Worm (Caenorhabditis elegans) whole organism, L1 larva: ENCODE measurements around the gene cyp-25A4.
"Not testable (repeated sequence)": the region's sequence is repeated elsewhere in the genome, so short reads cannot be mapped to it uniquely, and the experiment has no call there.

ENCODE experiments used
- C16A3.4 ChIP-seq: fragments of 150-350 bp; optimal IDR thresholded peaks from 2 replicates; lab custom pipeline; 2014; ENCODE audit warnings: missing biosample characterization, missing genetic modification characterization
- F16B12.6 ChIP-seq: fragments of 150-350 bp; optimal IDR thresholded peaks from 2 replicates; lab custom pipeline; 2014; ENCODE audit warnings: missing biosample characterization, missing genetic modification characterization
- ceh-8 ChIP-seq: fragments of 200-800 bp; sonication (Bioruptor generic); optimal IDR thresholded peaks from 2 replicates; lab custom pipeline; 2018; ENCODE audit warnings: mild to moderate bottlenecking, missing genetic modification characterization, moderate library complexity, missing compliant biosample characterization
- ceh-82 ChIP-seq, 3 experiments: fragments of 150-350 bp in 1 of 3; sonication (generic microtip) in 2 of 3; optimal IDR thresholded peaks; 2 replicates each; lab custom pipeline; 2014 to 2017; ENCODE audit warnings: missing biosample characterization in 3 of 3, missing genetic modification characterization in 3 of 3
- ceh-88 ChIP-seq: fragments of 200-800 bp; sonication (Bioruptor generic); IDR thresholded peaks from 2 replicates; pipeline ENCODE4 v1.3.6; 2022; ENCODE audit warnings: missing genetic modification characterization, missing compliant biosample characterization
- dpl-1 ChIP-seq, 3 experiments: fragments of 150-350 bp in 2 of 3; sonication (generic microtip) in 1 of 3; optimal IDR thresholded peaks; 2 replicates each; lab custom pipeline; 2014 to 2017; ENCODE audit warnings: missing biosample characterization in 3 of 3, missing genetic modification characterization in 3 of 3, missing genetic modification reagents in 3 of 3
- dsc-1 ChIP-seq: sonication (generic microtip); optimal IDR thresholded peaks from 2 replicates; lab custom pipeline; 2016; ENCODE audit warnings: mild to moderate bottlenecking, missing genetic modification characterization, missing compliant biosample characterization
- efl-1 ChIP-seq, 4 experiments: fragments of 150-350 bp; optimal IDR thresholded peaks in 3 of 4; peaks in 1 of 4; 1 replicate in 1 of 4; 2 replicates in 3 of 4; lab custom pipeline; 2014; ENCODE audit warnings: missing biosample characterization in 2 of 4, missing genetic modification characterization in 2 of 4, missing genetic modification reagents in 2 of 4
- egl-13 ChIP-seq: sonication (generic microtip); optimal IDR thresholded peaks from 2 replicates; lab custom pipeline; 2016; ENCODE audit warnings: missing genotype, missing genetic modification reagents, missing genetic modification characterization, missing compliant biosample characterization
- fkh-8 ChIP-seq: sonication (generic microtip); optimal IDR thresholded peaks from 2 replicates; lab custom pipeline; 2016; ENCODE audit warnings: mild to moderate bottlenecking, missing genetic modification characterization, missing compliant biosample characterization
- grh-1 ChIP-seq: fragments of 200-800 bp; sonication (Bioruptor generic); IDR thresholded peaks from 2 replicates; pipeline ENCODE4 v1.3.6; 2022; ENCODE audit warnings: missing genetic modification reagents, missing genetic modification characterization, missing compliant biosample characterization
- irx-1 ChIP-seq: sonication (generic microtip); optimal IDR thresholded peaks from 2 replicates; lab custom pipeline; 2016; ENCODE audit warnings: missing genetic modification characterization, missing compliant biosample characterization
- isw-1 ChIP-seq: fragments of 200-800 bp; sonication (Bioruptor generic); IDR thresholded peaks from 2 replicates; pipeline ENCODE4 v1.3.6; 2022; ENCODE audit warnings: missing genetic modification characterization, missing compliant biosample characterization
- lin-14 ChIP-seq: fragments of 200-800 bp; sonication (Bioruptor generic); optimal IDR thresholded peaks from 2 replicates; lab custom pipeline; 2018; ENCODE audit warnings: mild to moderate bottlenecking, missing genetic modification characterization, moderate library complexity, missing compliant biosample characterization
- lin-15B ChIP-seq: fragments of 150-350 bp; sonication (generic microtip); optimal IDR thresholded peaks from 3 replicates; lab custom pipeline; 2014; ENCODE audit warnings: missing biosample characterization, missing genetic modification characterization
- lin-35 ChIP-seq, 2 experiments: fragments of 150-350 bp; optimal IDR thresholded peaks; 2 replicates each; lab custom pipeline; 2014; ENCODE audit warnings: missing biosample characterization in 2 of 2, missing genetic modification characterization in 2 of 2, missing genetic modification reagents in 2 of 2
- lir-3 ChIP-seq: sonication (generic microtip); optimal IDR thresholded peaks from 2 replicates; lab custom pipeline; 2016; ENCODE audit warnings: mild to moderate bottlenecking, missing genetic modification characterization, moderate library complexity, missing compliant biosample characterization; ENCODE audit not compliant: poor library complexity
- lsy-2 ChIP-seq, 2 experiments: fragments of 150-350 bp; optimal IDR thresholded peaks; 2 replicates each; lab custom pipeline; 2014; ENCODE audit warnings: missing biosample characterization in 2 of 2, missing genetic modification characterization in 2 of 2
- mab-9 ChIP-seq: fragments of 200-800 bp; sonication (Bioruptor generic); IDR thresholded peaks from 2 replicates; pipeline ENCODE4 v1.3.6; 2022; ENCODE audit warnings: missing genetic modification reagents, missing genetic modification characterization, missing compliant biosample characterization
- mep-1 ChIP-seq: fragments of 150-350 bp; optimal IDR thresholded peaks from 2 replicates; lab custom pipeline; 2014; ENCODE audit warnings: missing biosample characterization, missing genetic modification characterization
- nhr-19 ChIP-seq: fragments of 200-800 bp; sonication (Bioruptor generic); conservative IDR thresholded peaks from 2 replicates; pipeline ENCODE4 v1.3.6; 2022; ENCODE audit warnings: missing genetic modification characterization, missing compliant biosample characterization
- nhr-20 ChIP-seq: sonication (generic microtip); optimal IDR thresholded peaks from 2 replicates; lab custom pipeline; 2016; ENCODE audit warnings: mild to moderate bottlenecking, missing genetic modification characterization, missing compliant biosample characterization
- nhr-47 ChIP-seq: sonication (generic microtip); optimal IDR thresholded peaks from 2 replicates; lab custom pipeline; 2016; ENCODE audit warnings: mild to moderate bottlenecking, missing genetic modification characterization, moderate library complexity, missing compliant biosample characterization
- nhr-71 ChIP-seq: sonication (generic microtip); optimal IDR thresholded peaks from 2 replicates; lab custom pipeline; 2016; ENCODE audit warnings: mild to moderate bottlenecking, missing genetic modification characterization, moderate library complexity, missing compliant biosample characterization
- nhr-85 ChIP-seq: sonication (generic microtip); peaks from one replicate; lab custom pipeline; 2016; ENCODE audit warnings: missing genetic modification characterization, inconsistent platforms, missing compliant biosample characterization
- nhr-90 ChIP-seq: sonication (generic microtip); optimal IDR thresholded peaks from 2 replicates; lab custom pipeline; 2016; ENCODE audit warnings: mild to moderate bottlenecking, missing genetic modification characterization, missing compliant biosample characterization; ENCODE audit not compliant: poor library complexity
- rnt-1 ChIP-seq: sonication (generic microtip); optimal IDR thresholded peaks from 2 replicates; lab custom pipeline; 2016; ENCODE audit warnings: mild to moderate bottlenecking, missing genetic modification characterization, moderate library complexity, missing compliant biosample characterization
- snu-23 ChIP-seq: sonication (generic microtip); optimal IDR thresholded peaks from 2 replicates; lab custom pipeline; 2016; ENCODE audit warnings: missing genetic modification characterization, missing compliant biosample characterization
- swsn-7 ChIP-seq: sonication (generic microtip); optimal IDR thresholded peaks from 2 replicates; lab custom pipeline; 2016; ENCODE audit warnings: missing genetic modification characterization, missing compliant biosample characterization
- tbx-2 ChIP-seq: sonication (generic microtip); optimal IDR thresholded peaks from 2 replicates; lab custom pipeline; 2016; ENCODE audit warnings: missing genetic modification characterization, missing compliant biosample characterization
- tlp-1 ChIP-seq: fragments of 150-350 bp; optimal IDR thresholded peaks from 2 replicates; lab custom pipeline; 2014; ENCODE audit warnings: missing biosample characterization, missing genetic modification characterization
- unc-86 ChIP-seq: sonication (generic microtip); optimal IDR thresholded peaks from 2 replicates; lab custom pipeline; 2016; ENCODE audit warnings: missing genetic modification characterization, missing compliant biosample characterization
- unc-98 ChIP-seq: fragments of 200-800 bp; sonication (Bioruptor generic); IDR thresholded peaks from 2 replicates; pipeline ENCODE4 v1.3.6; 2022; ENCODE audit warnings: missing genetic modification characterization, missing compliant biosample characterization
- xbp-1 ChIP-seq: sonication (generic microtip); optimal IDR thresholded peaks from 2 replicates; lab custom pipeline; 2016; ENCODE audit warnings: missing genetic modification characterization, missing compliant biosample characterization
- ztf-11 ChIP-seq, 2 experiments: sonication (generic microtip); optimal IDR thresholded peaks; 2 replicates each; lab custom pipeline; 2016 to 2017; ENCODE audit warnings: missing genetic modification characterization in 2 of 2, missing biosample characterization in 1 of 2, missing compliant biosample characterization in 1 of 2

The cyp-25A4 gene

ce11 chrIII:3857007-3857406 lies 5.1 kb upstream of the cyp-25A4 start (continued):
- TF ChIP-seq dsc-1 (tag; lab: Kevin White, UChicago) (peak; percentile 59), grh-1 (GFP tag; lab: Robert Waterston, UW) (peak; percentile 92), efl-1 (optimal IDR thresholded peaks at IDR 0.05; lab: Kevin White, UChicago) (peak; percentile 2 to 58), ceh-88 (GFP tag; lab: Robert Waterston, UW) (peak; percentile 95), nhr-47 (tag; lab: Kevin White, UChicago) (peak; percentile 74), dpl-1 (GFP tag; optimal IDR thresholded peaks at IDR 0.05; lab: Kevin White, UChicago) (peak in 2 of 3 experiments; percentile 28 to 45), lir-3 (tag; lab: Kevin White, UChicago) (peak; percentile 75), fkh-8 (peak; percentile 40), lin-14 (GFP tag; lab: Kevin White, UChicago) (peak; percentile 58), egl-13 (tag; lab: Kevin White, UChicago) (peak; percentile 10), rnt-1 (tag; lab: Kevin White, UChicago) (peak; percentile 39)
- TF ChIP-seq efl-1 (GFP tag; optimal IDR thresholded peaks at IDR 0.05 in 1 of 2; lab: Kevin White, UChicago), result not testable (repeated sequence)

- peak; percentile 34 to 51 (median 51) for TF ChIP-seq dpl-1 (GFP tag; optimal IDR thresholded peaks at IDR 0.05; lab: Kevin White, UChicago)
- TF ChIP-seq nhr-19 (GFP tag; lab: Robert Waterston, UW), result peak; percentile 99
- TF ChIP-seq nhr-90, result peak; percentile 16
- TF ChIP-seq dsc-1 (tag; lab: Kevin White, UChicago), result peak; percentile 47
- TF ChIP-seq snu-23 (GFP tag; lab: Kevin White, UChicago), result peak; percentile 49
- TF ChIP-seq swsn-7, result peak; percentile 31
- peak; percentile 46 for TF ChIP-seq irx-1 (tag; lab: Kevin White, UChicago)
- peak; percentile 52 for TF ChIP-seq lin-14 (GFP tag; lab: Kevin White, UChicago)
- TF ChIP-seq efl-1 (optimal IDR thresholded peaks at IDR 0.05; lab: Kevin White, UChicago), result peak; percentile 48 to 64
- peak; percentile 47 to 96 for TF ChIP-seq efl-1 (GFP tag; optimal IDR thresholded peaks at IDR 0.05 in 1 of 2; lab: Kevin White, UChicago)
- TF ChIP-seq grh-1 (GFP tag; lab: Robert Waterston, UW), result peak; percentile 87
- peak; percentile 54 for TF ChIP-seq fkh-8
- peak; percentile 74 for TF ChIP-seq nhr-47 (tag; lab: Kevin White, UChicago)
- peak; percentile 17 for TF ChIP-seq mep-1 (tag; lab: Kevin White, UChicago)
- peak in 1 of 3 experiments; percentile 20 for TF ChIP-seq ceh-82 (tag; optimal IDR thresholded peaks at IDR 0.05; lab: Kevin White, UChicago)
- peak; percentile 76 for TF ChIP-seq F16B12.6 (tag; lab: Kevin White, UChicago)
- peak; percentile 61 for TF ChIP-seq lir-3 (tag; lab: Kevin White, UChicago)
- peak; percentile 44 for TF ChIP-seq unc-86
- peak; percentile 84 for TF ChIP-seq nhr-85 (tag; lab: Kevin White, UChicago)
- TF ChIP-seq lin-35 (GFP tag; optimal IDR thresholded peaks at IDR 0.05; lab: Kevin White, UChicago), result peak; percentile 7 to 45
- TF ChIP-seq isw-1, result peak; percentile 97
- peak; percentile 55 for TF ChIP-seq tbx-2 (tag; lab: Kevin White, UChicago)
- TF ChIP-seq nhr-20 (tag; lab: Kevin White, UChicago), result peak; percentile 51
- TF ChIP-seq rnt-1 (tag; lab: Kevin White, UChicago), result peak; percentile 86
- peak in 1 of 2 experiments; percentile 51 for TF ChIP-seq ztf-11 (tag; optimal IDR thresholded peaks at IDR 0.05; lab: Kevin White, UChicago)
- peak; percentile 95 for TF ChIP-seq mab-9 (GFP tag; lab: Robert Waterston, UW)
- peak; percentile 93 for TF ChIP-seq ceh-88 (GFP tag; lab: Robert Waterston, UW)
- TF ChIP-seq lin-15B, result peak; percentile 20
- TF ChIP-seq lsy-2 (tag; optimal IDR thresholded peaks at IDR 0.05; lab: Kevin White, UChicago), result peak; percentile 77 to 86
- TF ChIP-seq nhr-71 (tag; lab: Kevin White, UChicago), result peak; percentile 71
- peak; percentile 93 for TF ChIP-seq unc-98 (GFP tag; lab: Robert Waterston, UW)
- TF ChIP-seq xbp-1 (tag; lab: Kevin White, UChicago), result peak; percentile 55
Measured at ce11 chrIII:3854868-3855267, 3.0 kb upstream of the cyp-25A4 start.

- TF ChIP-seq C16A3.4 (tag; lab: Kevin White, UChicago); ceh-8 (GFP tag; lab: Kevin White, UChicago); tlp-1 (tag; lab: Kevin White, UChicago): not testable (repeated sequence)
Measured at ce11 chrIII:3844746-3845145, 7.1 kb downstream of the cyp-25A4 start, which contains the start of gene maph-1.3. Gene maph-1.3 (plus strand): TSS chrIII:3844893.
